Fruit fly (Drosophila melanogaster): ENCODE data around the gene Mst87F.

DNA sequence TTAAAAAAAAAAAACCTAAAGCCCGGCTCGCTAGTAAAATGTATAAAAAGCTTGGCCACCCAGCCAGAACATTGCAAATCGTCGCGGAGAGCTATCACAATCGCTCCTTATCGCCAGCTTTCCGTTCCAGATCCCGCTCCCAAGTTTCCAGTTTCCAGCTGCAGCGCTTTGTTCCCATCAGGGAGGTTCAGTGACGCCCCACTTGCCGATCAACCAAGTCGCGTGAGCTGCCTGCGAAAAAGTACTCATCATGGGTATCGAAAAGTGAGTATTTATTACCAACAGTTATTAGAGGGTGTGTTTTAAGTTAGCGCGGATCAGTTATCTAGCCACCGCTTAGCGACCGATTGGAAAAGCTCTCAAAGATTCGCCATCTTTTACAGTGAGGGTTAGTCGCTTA lies 45.2 kb downstream of the Mst87F start:
- peak in 1 of 2 experiments; percentile 15 for TF ChIP-seq dl (GFP tag; optimal IDR thresholded peaks at IDR 0.05; ENCODE audit: insufficient read depth in 1 of 2, partially characterized antibody in 2 of 2)
- TF ChIP-seq HLH106 (tag; optimal IDR thresholded peaks at IDR 0.05) = no peak
- TF ChIP-seq Abd-B (GFP tag; optimal IDR thresholded peaks at IDR 0.05) = no peak
- TF ChIP-seq psq (GFP tag; optimal IDR thresholded peaks at IDR 0.05) = no peak
- TF ChIP-seq jim (GFP tag; optimal IDR thresholded peaks at IDR 0.05) = no peak
- TF ChIP-seq br (GFP tag; optimal IDR thresholded peaks at IDR 0.05) = no peak
- no peak for TF ChIP-seq N (GFP tag; optimal IDR thresholded peaks at IDR 0.05)
- peak; percentile 26 for TF ChIP-seq h (GFP tag; optimal IDR thresholded peaks at IDR 0.05)
